Fruit fly (Drosophila melanogaster) whole organism, embryonic: Measurements from ENCODE around the gene CG9395.

Source experiments
- CG1233 ChIP-seq: fragments of 200-800 bp; sonication (Bioruptor generic); optimal IDR thresholded peaks from 4 replicates; lab custom pipeline; 2018; ENCODE audit warnings: missing biosample characterization, mild to moderate bottlenecking, missing genetic modification characterization
- CG12391 ChIP-seq: fragments of 200-800 bp; sonication (Bioruptor generic); optimal IDR thresholded peaks from 3 replicates; lab custom pipeline; 2018; ENCODE audit warnings: missing biosample characterization, mild to moderate bottlenecking, missing genetic modification characterization, moderate library complexity
- CG13894 ChIP-seq: fragments of 200-800 bp; sonication (Bioruptor generic); optimal IDR thresholded peaks from 3 replicates; lab custom pipeline; 2018; ENCODE audit warnings: missing biosample characterization, mild to moderate bottlenecking, missing genetic modification characterization, moderate library complexity
- CG14050 ChIP-seq: fragments of 200-800 bp; sonication (Bioruptor generic); IDR thresholded peaks from 3 replicates; pipeline ENCODE4 v1.3.6; 2022; ENCODE audit warnings: missing biosample characterization, missing genetic modification characterization
- CG14441 ChIP-seq: fragments of 200-800 bp; sonication (Bioruptor generic); IDR thresholded peaks from 2 replicates; pipeline ENCODE4 v1.3.6; 2022; ENCODE audit warnings: missing biosample characterization, missing genetic modification characterization
- CG17361 ChIP-seq: fragments of 200-800 bp; sonication (Bioruptor generic); IDR thresholded peaks from 3 replicates; pipeline ENCODE4 v1.3.6; 2022; ENCODE audit warnings: missing biosample characterization, missing genetic modification characterization
- CG18262 ChIP-seq: fragments of 200-800 bp; optimal IDR thresholded peaks from 3 replicates; lab custom pipeline; 2019; ENCODE audit warnings: missing biosample characterization, mild to moderate bottlenecking, missing genetic modification characterization, moderate library complexity
- CG2120 ChIP-seq: fragments of 200-800 bp; sonication (Bioruptor generic); optimal IDR thresholded peaks from 3 replicates; lab custom pipeline; 2016; ENCODE audit warnings: missing biosample characterization, missing genetic modification characterization
- CG2199 ChIP-seq: fragments of 200-800 bp; sonication (Bioruptor generic); IDR thresholded peaks from 3 replicates; pipeline ENCODE4 v1.3.6; 2022; ENCODE audit warnings: missing biosample characterization, missing genetic modification characterization
- CG2678 ChIP-seq: fragments of 200-800 bp; sonication (Bioruptor generic); optimal IDR thresholded peaks from 3 replicates; lab custom pipeline; 2019; ENCODE audit warnings: missing biosample characterization, mild to moderate bottlenecking, missing genetic modification characterization, moderate library complexity
- CG31224 ChIP-seq: fragments of 200-800 bp; sonication (Bioruptor generic); IDR thresholded peaks from 2 replicates; pipeline ENCODE4 v1.3.6; 2022; ENCODE audit warnings: missing biosample characterization, missing genetic modification characterization
- CG32772 ChIP-seq: fragments of 200-800 bp; sonication (Bioruptor generic); IDR thresholded peaks from 2 replicates; pipeline ENCODE4 v1.3.6; 2022; ENCODE audit warnings: missing biosample characterization, missing genetic modification characterization
- CG33213 ChIP-seq: fragments of 200-800 bp; sonication (Bioruptor generic); optimal IDR thresholded peaks from 3 replicates; lab custom pipeline; 2016; ENCODE audit warnings: missing biosample characterization, missing genetic modification characterization
- CG6654 ChIP-seq: fragments of 200-800 bp; sonication (Bioruptor generic); optimal IDR thresholded peaks from 2 replicates; lab custom pipeline; 2017; ENCODE audit warnings: missing biosample characterization, mild to moderate bottlenecking, missing genetic modification characterization
- CG7987 ChIP-seq: fragments of 200-800 bp; sonication (Bioruptor generic); optimal IDR thresholded peaks from 2 replicates; lab custom pipeline; 2018; ENCODE audit warnings: missing biosample characterization, mild to moderate bottlenecking, missing genetic modification characterization, moderate library complexity
- CrebB ChIP-seq: fragments of 200-800 bp; sonication (Bioruptor generic); optimal IDR thresholded peaks from 3 replicates; lab custom pipeline; 2018; ENCODE audit warnings: missing biosample characterization, mild to moderate bottlenecking, missing genetic modification characterization
- Dip2 ChIP-seq: fragments of 200-800 bp; sonication (Bioruptor generic); IDR thresholded peaks from 2 replicates; pipeline ENCODE4 v1.3.6; 2022; ENCODE audit warnings: missing biosample characterization, missing genetic modification characterization
- Fer1 ChIP-seq: fragments of 200-800 bp; sonication (Bioruptor generic); optimal IDR thresholded peaks from 2 replicates; lab custom pipeline; 2017; ENCODE audit warnings: missing biosample characterization, mild to moderate bottlenecking, missing genetic modification characterization
- Hr3 ChIP-seq: fragments of 200-800 bp; sonication (Bioruptor generic); optimal IDR thresholded peaks from 3 replicates; lab custom pipeline; 2016; ENCODE audit warnings: missing biosample characterization, missing genetic modification characterization
- Hsf ChIP-seq: fragments of 200-800 bp; sonication (Bioruptor generic); optimal IDR thresholded peaks from 3 replicates; lab custom pipeline; 2016; ENCODE audit warnings: missing biosample characterization, missing genetic modification characterization
- MESR4 ChIP-seq: fragments of 200-800 bp; sonication (Bioruptor generic); optimal IDR thresholded peaks from 2 replicates; lab custom pipeline; 2018; ENCODE audit warnings: missing biosample characterization, mild to moderate bottlenecking, missing genetic modification characterization, moderate library complexity
- Mad ChIP-seq: fragments of 200-800 bp; sonication (Bioruptor generic); optimal IDR thresholded peaks from 2 replicates; lab custom pipeline; 2016; ENCODE audit warnings: missing biosample characterization, missing genetic modification characterization
- Max ChIP-seq: fragments of 200-800 bp; sonication (Bioruptor generic); optimal IDR thresholded peaks from 2 replicates; lab custom pipeline; 2016; ENCODE audit warnings: missing biosample characterization, mild to moderate bottlenecking, missing genetic modification characterization
- Med ChIP-seq: fragments of 200-800 bp; sonication (Bioruptor generic); peaks from one replicate; lab custom pipeline; 2016; ENCODE audit warnings: missing biosample characterization, missing genetic modification characterization, mild to moderate bottlenecking, inconsistent platforms, moderate library complexity
- Meics ChIP-seq: fragments of 200-800 bp; sonication (Bioruptor generic); optimal IDR thresholded peaks from 2 replicates; lab custom pipeline; 2017; ENCODE audit warnings: missing biosample characterization, mild to moderate bottlenecking, missing genetic modification characterization
- NFAT ChIP-seq: fragments of 200-800 bp; sonication (Bioruptor generic); IDR thresholded peaks from 2 replicates; pipeline ENCODE4 v1.3.6; 2022; ENCODE audit warnings: missing biosample characterization, missing genetic modification characterization
- Nf-YB ChIP-seq: fragments of 200-800 bp; sonication (Bioruptor generic); optimal IDR thresholded peaks from 3 replicates; lab custom pipeline; 2019; ENCODE audit warnings: missing biosample characterization, mild to moderate bottlenecking, missing genetic modification characterization, moderate library complexity
- Pdp1 ChIP-seq, 2 experiments: fragments of 200-800 bp; sonication (Bioruptor generic); optimal IDR thresholded peaks; 3 replicates each; lab custom pipeline; 2016; ENCODE audit warnings: missing biosample characterization in 2 of 2, missing genetic modification characterization in 2 of 2, mild to moderate bottlenecking in 1 of 2, moderate library complexity in 1 of 2
- Ravus ChIP-seq: fragments of 200-800 bp; sonication (Bioruptor generic); IDR thresholded peaks from 2 replicates; pipeline ENCODE4 v1.3.6; 2022; ENCODE audit warnings: missing biosample characterization, missing genetic modification characterization
- Sin3A ChIP-seq: fragments of >200 bp; optimal IDR thresholded peaks from 2 replicates; lab custom pipeline; 2018
- Xbp1 ChIP-seq: fragments of 200-800 bp; sonication (Bioruptor generic); optimal IDR thresholded peaks from 3 replicates; lab custom pipeline; 2016; ENCODE audit warnings: missing biosample characterization, mild to moderate bottlenecking, missing genetic modification characterization
- ac ChIP-seq: fragments of 200-800 bp; sonication (Bioruptor generic); optimal IDR thresholded peaks from 3 replicates; lab custom pipeline; 2017; ENCODE audit warnings: missing biosample characterization, mild to moderate bottlenecking, missing genetic modification characterization
- aop ChIP-seq: fragments of 200-800 bp; sonication (Bioruptor generic); IDR thresholded peaks from 2 replicates; pipeline ENCODE4 v1.3.6; 2022; ENCODE audit warnings: missing biosample characterization, missing genetic modification characterization
- bab2 ChIP-seq: fragments of 200-800 bp; sonication (Bioruptor generic); optimal IDR thresholded peaks from 2 replicates; lab custom pipeline; 2016; ENCODE audit warnings: missing biosample characterization, missing genetic modification characterization
- bcd ChIP-seq: fragments of 200-800 bp; sonication (Bioruptor generic); optimal IDR thresholded peaks from 2 replicates; lab custom pipeline; 2017; ENCODE audit warnings: missing biosample characterization, mild to moderate bottlenecking, missing genetic modification characterization
- crc ChIP-seq: fragments of 200-800 bp; sonication (Bioruptor generic); optimal IDR thresholded peaks from 2 replicates; lab custom pipeline; 2016; ENCODE audit warnings: missing biosample characterization, missing genetic modification characterization
- crol ChIP-seq: fragments of 200-800 bp; sonication (Bioruptor generic); IDR thresholded peaks from 2 replicates; pipeline ENCODE4 v1.3.6; 2022; ENCODE audit warnings: missing biosample characterization, missing genetic modification characterization
- dm ChIP-seq: fragments of 200-800 bp; sonication (Bioruptor generic); optimal IDR thresholded peaks from 3 replicates; lab custom pipeline; 2016; ENCODE audit warnings: missing biosample characterization, missing genetic modification characterization
- ftz-f1 ChIP-seq: fragments of 200-800 bp; sonication (Bioruptor generic); optimal IDR thresholded peaks from 2 replicates; lab custom pipeline; 2016; ENCODE audit warnings: missing biosample characterization, missing genetic modification characterization
- grau ChIP-seq: fragments of 200-800 bp; optimal IDR thresholded peaks from 3 replicates; lab custom pipeline; 2019; ENCODE audit warnings: missing biosample characterization, mild to moderate bottlenecking, missing genetic modification characterization, moderate library complexity
- hkb ChIP-seq, 2 experiments: fragments of 200-800 bp in 1 of 2; fragments of >200 bp in 1 of 2; sonication (Bioruptor generic) in 1 of 2; IDR thresholded peaks in 1 of 2; optimal IDR thresholded peaks in 1 of 2; 2 replicates each; pipeline versions ENCODE4 v1.3.6 to Lab custom; 2017 to 2022; ENCODE audit warnings: missing biosample characterization in 1 of 2, missing genetic modification characterization in 1 of 2
- kah ChIP-seq: fragments of 200-800 bp; sonication (Bioruptor generic); optimal IDR thresholded peaks from 2 replicates; lab custom pipeline; 2018; ENCODE audit warnings: missing biosample characterization, mild to moderate bottlenecking, missing genetic modification characterization
- odd ChIP-seq: fragments of 200-800 bp; sonication (Bioruptor generic); optimal IDR thresholded peaks from 2 replicates; lab custom pipeline; 2017; ENCODE audit warnings: missing biosample characterization, mild to moderate bottlenecking, missing genetic modification characterization
- onecut ChIP-seq: fragments of 200-800 bp; sonication (Bioruptor generic); IDR thresholded peaks from 2 replicates; pipeline ENCODE4 v1.3.6; 2022; ENCODE audit warnings: missing biosample characterization, missing genetic modification characterization
- otp ChIP-seq: fragments of 200-800 bp; sonication (Bioruptor generic); IDR thresholded peaks from 3 replicates; pipeline ENCODE4, ENCODE4 v1.3.6; 2022; ENCODE audit warnings: missing biosample characterization, missing genetic modification characterization
- scrt ChIP-seq: fragments of 200-800 bp; sonication (Bioruptor generic); optimal IDR thresholded peaks from 2 replicates; lab custom pipeline; 2018; ENCODE audit warnings: missing biosample characterization, mild to moderate bottlenecking, missing genetic modification characterization, moderate library complexity
- sens ChIP-seq: fragments of 200-800 bp; sonication (Bioruptor generic); peaks from one replicate; lab custom pipeline; 2016; ENCODE audit warnings: missing biosample characterization, missing genetic modification characterization
- sima ChIP-seq: fragments of 200-800 bp; sonication (Bioruptor generic); optimal IDR thresholded peaks from 2 replicates; lab custom pipeline; 2016; ENCODE audit warnings: missing biosample characterization, missing genetic modification characterization
- slbo ChIP-seq: fragments of 200-800 bp; sonication (Bioruptor generic); IDR thresholded peaks from 2 replicates; pipeline ENCODE4 v1.3.6; 2022; ENCODE audit warnings: missing biosample characterization, missing genetic modification characterization
- so ChIP-seq: fragments of 200-800 bp; sonication (Bioruptor generic); IDR thresholded peaks from 3 replicates; pipeline ENCODE4 v1.3.6; 2022; ENCODE audit warnings: missing biosample characterization, missing genetic modification characterization
- toy ChIP-seq: fragments of 200-800 bp; sonication (Bioruptor generic); IDR thresholded peaks from 2 replicates; pipeline ENCODE4 v1.3.6; 2022; ENCODE audit warnings: missing biosample characterization, missing genetic modification characterization
- zen2 ChIP-seq: fragments of 200-800 bp; sonication (Bioruptor generic); IDR thresholded peaks from 3 replicates; pipeline ENCODE4 v1.3.6; 2022; ENCODE audit warnings: missing biosample characterization, missing genetic modification characterization; ENCODE audit not compliant: partially characterized antibody

The CG9395 gene

dm6 chr2L:13368940-13369339 lies 14.1 kb upstream of the CG9395 start, which contains the start of gene CG31855 (continued):
- peak; percentile 80 for TF ChIP-seq Hsf (GFP tag; lab: Kevin White, UChicago)
- TF ChIP-seq CG6654 = no peak
- no peak for TF ChIP-seq sima
- peak; percentile 92 for TF ChIP-seq CG13894 (tag; lab: Kevin White, UChicago)
- TF ChIP-seq Dip2 (GFP tag; lab: Robert Waterston, UW) = no peak
- TF ChIP-seq onecut = peak; percentile 73
- TF ChIP-seq odd = peak; percentile 67
- peak; percentile 75 for TF ChIP-seq MESR4 (GFP tag; lab: Kevin White, UChicago)
- peak; percentile 38 for TF ChIP-seq Nf-YB (GFP tag; lab: Kevin White, UChicago)
- peak; percentile 67 for TF ChIP-seq CrebB (tag; lab: Kevin White, UChicago)
- TF ChIP-seq CG2120 (GFP tag; lab: Kevin White, UChicago) = peak; percentile 91
- peak; percentile 95 for TF ChIP-seq slbo (GFP tag; lab: Robert Waterston, UW)
- TF ChIP-seq bab2 (GFP tag; lab: Kevin White, UChicago) = peak; percentile 60
- TF ChIP-seq zen2 (GFP tag; lab: Robert Waterston, UW) = no peak
- TF ChIP-seq dm = peak; percentile 59
- TF ChIP-seq so (GFP tag; lab: Robert Waterston, UW) = peak; percentile 72; the same call in 2 of the 3 replicates
- peak; percentile 96 for TF ChIP-seq sens (GFP tag; lab: Kevin White, UChicago)
- peak; percentile 73 for TF ChIP-seq CG1233 (GFP tag; lab: Kevin White, UChicago)
- TF ChIP-seq CG2678 = peak; percentile 81
- TF ChIP-seq scrt (GFP tag; lab: Kevin White, UChicago) = peak; percentile 66
- peak; percentile 9; the same call in 1 of the 2 replicates for TF ChIP-seq Ravus (GFP tag; lab: Robert Waterston, UW)
- peak; percentile 71 to 79 for TF ChIP-seq Pdp1 (GFP tag; optimal IDR thresholded peaks at IDR 0.05; lab: Kevin White, UChicago)
- peak; percentile 50 for TF ChIP-seq CG33213
- no peak for TF ChIP-seq CG2199 (GFP tag; lab: Robert Waterston, UW)
- TF ChIP-seq grau (tag; lab: Kevin White, UChicago) = peak; percentile 83
- TF ChIP-seq CG12391 (tag; lab: Kevin White, UChicago) = peak; percentile 88
- no peak for TF ChIP-seq hkb (optimal IDR thresholded peaks at IDR 0.05; lab: Kevin White, UChicago)
- TF ChIP-seq hkb (GFP tag; IDR thresholded peaks at IDR 0.05; lab: Robert Waterston, UW) = peak; percentile 79
- TF ChIP-seq Xbp1 = peak; percentile 90
- peak; percentile 76 for TF ChIP-seq CG14441
- peak; percentile 53; the same call in 1 of the 3 replicates for TF ChIP-seq otp (GFP tag; lab: Robert Waterston, UW)
- peak; percentile 94 for TF ChIP-seq NFAT (GFP tag; lab: Robert Waterston, UW)
- peak; percentile 78 for TF ChIP-seq CG32772 (GFP tag; lab: Robert Waterston, UW)
- peak; percentile 81 for TF ChIP-seq Max (GFP tag; lab: Kevin White, UChicago)
- TF ChIP-seq Fer1 (GFP tag; lab: Kevin White, UChicago) = peak; percentile 85
- TF ChIP-seq crc = peak; percentile 16
- TF ChIP-seq Meics (GFP tag; lab: Kevin White, UChicago) = peak; percentile 83
- TF ChIP-seq Mad (GFP tag; lab: Kevin White, UChicago) = peak; percentile 76
- TF ChIP-seq Hr3 (GFP tag; lab: Kevin White, UChicago) = peak; percentile 82
- TF ChIP-seq CG31224 (GFP tag; lab: Robert Waterston, UW) = peak; percentile 52; the same call in 1 of the 2 replicates
- TF ChIP-seq kah = peak; percentile 67
- peak; percentile 95 for TF ChIP-seq Med (GFP tag; lab: Kevin White, UChicago)
- peak; percentile 77 for TF ChIP-seq CG18262 (tag; lab: Kevin White, UChicago)
- TF ChIP-seq bcd (GFP tag; lab: Kevin White, UChicago) = peak; percentile 75
- TF ChIP-seq Sin3A (lab: Kevin White, UChicago) = no peak
- TF ChIP-seq toy (GFP tag; lab: Robert Waterston, UW) = no peak
- peak; percentile 67 for TF ChIP-seq CG14050 (GFP tag; lab: Robert Waterston, UW)
- no peak for TF ChIP-seq crol (GFP tag; lab: Robert Waterston, UW)
- no peak for TF ChIP-seq aop
- TF ChIP-seq CG17361 (GFP tag; lab: Robert Waterston, UW) = peak; percentile 73; the same call in 2 of the 3 replicates
- no peak for TF ChIP-seq ac (GFP tag; lab: Kevin White, UChicago)
- TF ChIP-seq ftz-f1 (GFP tag; lab: Kevin White, UChicago) = no peak
- TF ChIP-seq CG7987 = peak; percentile 79
